Worm (Caenorhabditis elegans) whole organism, L1 larva: ENCODE measurements around the gene haly-1.

ENCODE experiments used
- C04F5.9 ChIP-seq: sonication (generic microtip); optimal IDR thresholded peaks from 2 replicates; lab custom pipeline; 2016; ENCODE audit warnings: missing genetic modification characterization, missing compliant biosample characterization
- C16A3.4 ChIP-seq: fragments of 150-350 bp; optimal IDR thresholded peaks from 2 replicates; lab custom pipeline; 2014; ENCODE audit warnings: missing biosample characterization, missing genetic modification characterization
- F16B12.6 ChIP-seq: fragments of 150-350 bp; optimal IDR thresholded peaks from 2 replicates; lab custom pipeline; 2014; ENCODE audit warnings: missing biosample characterization, missing genetic modification characterization
- aha-1 ChIP-seq: fragments of 150-350 bp; optimal IDR thresholded peaks from 2 replicates; lab custom pipeline; 2014; ENCODE audit warnings: missing biosample characterization, missing genetic modification characterization
- aly-2 ChIP-seq: fragments of 150-350 bp; optimal IDR thresholded peaks from 2 replicates; lab custom pipeline; 2014; ENCODE audit warnings: missing biosample characterization, missing genetic modification characterization
- blmp-1 ChIP-seq: fragments of 150-350 bp; optimal IDR thresholded peaks from 2 replicates; lab custom pipeline; 2014; ENCODE audit warnings: missing biosample characterization, missing genetic modification characterization
- ceh-8 ChIP-seq: fragments of 200-800 bp; sonication (Bioruptor generic); optimal IDR thresholded peaks from 2 replicates; lab custom pipeline; 2018; ENCODE audit warnings: mild to moderate bottlenecking, missing genetic modification characterization, moderate library complexity, missing compliant biosample characterization
- dpl-1 ChIP-seq, 3 experiments: fragments of 150-350 bp in 2 of 3; sonication (generic microtip) in 1 of 3; optimal IDR thresholded peaks; 2 replicates each; lab custom pipeline; 2014 to 2017; ENCODE audit warnings: missing biosample characterization in 3 of 3, missing genetic modification characterization in 3 of 3, missing genetic modification reagents in 3 of 3
- dsc-1 ChIP-seq: sonication (generic microtip); optimal IDR thresholded peaks from 2 replicates; lab custom pipeline; 2016; ENCODE audit warnings: mild to moderate bottlenecking, missing genetic modification characterization, missing compliant biosample characterization
- efl-1 ChIP-seq, 4 experiments: fragments of 150-350 bp; optimal IDR thresholded peaks in 3 of 4; peaks in 1 of 4; 1 replicate in 1 of 4; 2 replicates in 3 of 4; lab custom pipeline; 2014; ENCODE audit warnings: missing biosample characterization in 2 of 4, missing genetic modification characterization in 2 of 4, missing genetic modification reagents in 2 of 4
- egl-27 ChIP-seq, 2 experiments: fragments of 150-350 bp in 1 of 2; sonication (generic microtip); optimal IDR thresholded peaks; 3 replicates each; lab custom pipeline; 2017 to 2018; ENCODE audit warnings: missing biosample characterization in 2 of 2, missing genetic modification characterization in 2 of 2, missing genetic modification reagents in 2 of 2
- elt-2 ChIP-seq: sonication (generic microtip); optimal IDR thresholded peaks from 2 replicates; lab custom pipeline; 2016; ENCODE audit warnings: missing genetic modification characterization, mild to moderate bottlenecking, inconsistent platforms, missing compliant biosample characterization, missing genetic modification reagents
- fkh-10 ChIP-seq: sonication (generic microtip); optimal IDR thresholded peaks from 2 replicates; lab custom pipeline; 2017; ENCODE audit warnings: missing biosample characterization, missing genetic modification reagents, missing genetic modification characterization
- fos-1 ChIP-seq: fragments of 150-350 bp; optimal IDR thresholded peaks from 2 replicates; lab custom pipeline; 2014; ENCODE audit warnings: missing biosample characterization, missing genetic modification characterization
- hlh-17 ChIP-seq: fragments of 200-800 bp; sonication (Bioruptor generic); optimal IDR thresholded peaks from 2 replicates; lab custom pipeline; 2018; ENCODE audit warnings: missing genetic modification characterization, mild to moderate bottlenecking, missing compliant biosample characterization, moderate library complexity, borderline replicate concordance
- hlh-4 ChIP-seq: sonication (generic microtip); optimal IDR thresholded peaks from 2 replicates; lab custom pipeline; 2016; ENCODE audit warnings: mild to moderate bottlenecking, missing genetic modification characterization, missing compliant biosample characterization
- hpl-2 ChIP-seq: fragments of 150-350 bp; optimal IDR thresholded peaks from 2 replicates; lab custom pipeline; 2014; ENCODE audit warnings: missing biosample characterization, missing genetic modification reagents, missing genetic modification characterization
- isw-1 ChIP-seq: fragments of 200-800 bp; sonication (Bioruptor generic); IDR thresholded peaks from 2 replicates; pipeline ENCODE4 v1.3.6; 2022; ENCODE audit warnings: missing genetic modification characterization, missing compliant biosample characterization
- lin-14 ChIP-seq: fragments of 200-800 bp; sonication (Bioruptor generic); optimal IDR thresholded peaks from 2 replicates; lab custom pipeline; 2018; ENCODE audit warnings: mild to moderate bottlenecking, missing genetic modification characterization, moderate library complexity, missing compliant biosample characterization
- lin-15B ChIP-seq: fragments of 150-350 bp; sonication (generic microtip); optimal IDR thresholded peaks from 3 replicates; lab custom pipeline; 2014; ENCODE audit warnings: missing biosample characterization, missing genetic modification characterization
- lin-35 ChIP-seq, 2 experiments: fragments of 150-350 bp; optimal IDR thresholded peaks; 2 replicates each; lab custom pipeline; 2014; ENCODE audit warnings: missing biosample characterization in 2 of 2, missing genetic modification characterization in 2 of 2, missing genetic modification reagents in 2 of 2
- lin-39 ChIP-seq: fragments of 150-350 bp; optimal IDR thresholded peaks from 2 replicates; lab custom pipeline; 2014; ENCODE audit warnings: missing biosample characterization, missing genetic modification reagents, missing genetic modification characterization
- mdl-1 ChIP-seq, 2 experiments: fragments of 150-350 bp; optimal IDR thresholded peaks; 2 replicates each; lab custom pipeline; 2014 to 2017; ENCODE audit warnings: missing biosample characterization in 2 of 2, missing genetic modification characterization in 2 of 2, inconsistent platforms in 1 of 2
- nhr-12 ChIP-seq: sonication (generic microtip); optimal IDR thresholded peaks from 2 replicates; lab custom pipeline; 2017; ENCODE audit warnings: missing biosample characterization, missing genetic modification characterization
- nhr-20 ChIP-seq: sonication (generic microtip); optimal IDR thresholded peaks from 2 replicates; lab custom pipeline; 2016; ENCODE audit warnings: mild to moderate bottlenecking, missing genetic modification characterization, missing compliant biosample characterization
- nhr-76 ChIP-seq: sonication (generic microtip); optimal IDR thresholded peaks from 2 replicates; lab custom pipeline; 2017; ENCODE audit warnings: missing biosample characterization, missing genetic modification characterization
- nhr-77 ChIP-seq: fragments of 150-350 bp; optimal IDR thresholded peaks from 2 replicates; lab custom pipeline; 2014; ENCODE audit warnings: missing biosample characterization, missing genetic modification characterization
- nhr-85 ChIP-seq: sonication (generic microtip); peaks from one replicate; lab custom pipeline; 2016; ENCODE audit warnings: missing genetic modification characterization, inconsistent platforms, missing compliant biosample characterization
- pag-3 ChIP-seq: sonication (generic microtip); optimal IDR thresholded peaks from 2 replicates; lab custom pipeline; 2017; ENCODE audit warnings: missing genetic modification characterization, mild to moderate bottlenecking, missing compliant biosample characterization, antibody characterized with exemption, borderline replicate concordance; ENCODE audit not compliant: insufficient read depth
- pqm-1 ChIP-seq: sonication (generic microtip); optimal IDR thresholded peaks from 3 replicates; lab custom pipeline; 2017; ENCODE audit warnings: missing biosample characterization, missing genetic modification characterization
- snpc-4 ChIP-seq: fragments of 150-350 bp; optimal IDR thresholded peaks from 2 replicates; lab custom pipeline; 2014; ENCODE audit warnings: missing biosample characterization, missing genetic modification characterization
- snu-23 ChIP-seq: sonication (generic microtip); optimal IDR thresholded peaks from 2 replicates; lab custom pipeline; 2016; ENCODE audit warnings: missing genetic modification characterization, missing compliant biosample characterization
- tlp-1 ChIP-seq: fragments of 150-350 bp; optimal IDR thresholded peaks from 2 replicates; lab custom pipeline; 2014; ENCODE audit warnings: missing biosample characterization, missing genetic modification characterization
- unc-62 ChIP-seq: fragments of 150-350 bp; optimal IDR thresholded peaks from 2 replicates; lab custom pipeline; 2014; ENCODE audit warnings: missing biosample characterization, missing genetic modification reagents, missing genetic modification characterization
- vab-15 ChIP-seq: sonication (generic microtip); optimal IDR thresholded peaks from 2 replicates; lab custom pipeline; 2017; ENCODE audit warnings: missing genotype, mild to moderate bottlenecking, missing genetic modification characterization, missing compliant biosample characterization
- zag-1 ChIP-seq: fragments of 150-350 bp; optimal IDR thresholded peaks from 2 replicates; lab custom pipeline; 2014; ENCODE audit warnings: missing biosample characterization, missing genetic modification characterization

The haly-1 gene

DNA sequence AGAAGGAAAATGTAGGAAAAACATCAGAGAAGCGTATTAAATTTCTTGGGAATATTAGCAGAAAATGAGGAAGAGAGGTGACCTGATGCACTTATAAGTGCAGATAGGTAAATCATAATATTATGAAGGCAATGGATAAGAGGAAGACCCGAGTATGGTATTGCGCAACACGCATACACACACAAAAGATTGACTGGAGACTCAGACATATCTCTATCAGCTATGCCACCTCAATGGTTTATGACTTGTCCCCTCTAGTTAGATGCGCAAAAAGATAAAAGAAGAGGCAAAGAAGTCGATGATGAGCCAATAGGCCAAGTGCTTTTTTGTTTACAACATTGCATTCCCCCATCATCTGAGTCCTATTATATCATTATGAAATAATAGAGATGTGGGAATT, 35.7 kb upstream of the haly-1 start:
- TF ChIP-seq lin-14 (GFP tag; lab: Kevin White, UChicago) (peak; percentile 1), hpl-2 (GFP tag; lab: Kevin White, UChicago) (no peak)

- peak; percentile 1 for TF ChIP-seq nhr-20
- peak in 1 of 2 experiments; percentile 12 for TF ChIP-seq lin-35 (GFP tag; optimal IDR thresholded peaks at IDR 0.05; lab: Kevin White, UChicago)
- TF ChIP-seq lin-14 (GFP tag; lab: Kevin White, UChicago) = peak; percentile 46
- peak; percentile 66 for TF ChIP-seq blmp-1 (tag; lab: Kevin White, UChicago)
- peak; percentile 58 for TF ChIP-seq elt-2 (tag; lab: Kevin White, UChicago)
- TF ChIP-seq C04F5.9 (tag; lab: Kevin White, UChicago) = no peak
- no peak for TF ChIP-seq F16B12.6 (tag; lab: Kevin White, UChicago)
- TF ChIP-seq pqm-1 (tag; lab: Kevin White, UChicago) = peak; percentile 37
- no peak for TF ChIP-seq nhr-77 (tag; lab: Kevin White, UChicago)
Observed at ce11 chrX:10928948-10929563, 32.7 kb upstream of the haly-1 start, which contains the start of gene dgn-1. TSS of gene dgn-1 (minus strand) at chrX:10928998.

DNA sequence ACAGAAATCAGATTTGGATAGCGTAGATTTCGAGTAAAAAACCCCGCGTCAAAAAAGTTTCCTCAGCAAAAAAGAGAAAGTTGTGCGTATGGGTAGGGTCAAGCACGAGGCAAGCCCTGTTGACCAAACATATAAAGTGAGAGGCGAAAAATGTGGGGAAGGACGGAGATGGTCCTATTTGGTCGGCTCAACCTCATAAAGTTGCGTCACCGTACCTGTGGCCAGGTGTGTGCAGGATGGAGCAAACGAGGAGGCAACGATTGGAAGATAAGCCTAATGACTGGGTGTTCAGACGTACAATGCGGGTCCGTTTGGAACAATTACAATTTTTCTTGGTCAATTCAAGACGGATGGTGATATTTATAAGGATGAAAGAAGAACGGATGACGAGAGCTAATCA, 30.7 kb upstream of the haly-1 start:
- TF ChIP-seq unc-62 (GFP tag; lab: Kevin White, UChicago) = no peak

- TF ChIP-seq nhr-20 = no peak
- no peak for TF ChIP-seq blmp-1 (tag; lab: Kevin White, UChicago)
- TF ChIP-seq hlh-17 (GFP tag; lab: Kevin White, UChicago) = no peak
- no peak for TF ChIP-seq aha-1 (tag; lab: Kevin White, UChicago)
- no peak for TF ChIP-seq dsc-1 (tag; lab: Kevin White, UChicago)
- no peak for TF ChIP-seq tlp-1 (tag; lab: Kevin White, UChicago)
- no peak for TF ChIP-seq aly-2 (tag; lab: Kevin White, UChicago)
- no peak for TF ChIP-seq fos-1 (tag; lab: Kevin White, UChicago)
- TF ChIP-seq snu-23 = no peak
- TF ChIP-seq, all 84 proteins: peak for 0
Observed at ce11 chrX:10924031-10924430, 27.6 kb upstream of the haly-1 start.

ce11 chrX:10919613-10920012, 23.2 kb upstream of the haly-1 start, which contains the start of gene nstp-9:
TSS of gene nstp-9 (minus strand) at chrX:10919713.
- no peak for TF ChIP-seq efl-1 (optimal IDR thresholded peaks at IDR 0.05; lab: Kevin White, UChicago)
- peak in 1 of 2 experiments; percentile 12 for TF ChIP-seq efl-1 (GFP tag; optimal IDR thresholded peaks at IDR 0.05 in 1 of 2; lab: Kevin White, UChicago)
- peak; percentile 81 for TF ChIP-seq hlh-4 (tag; lab: Kevin White, UChicago)
- TF ChIP-seq lin-15B = no peak

DNA sequence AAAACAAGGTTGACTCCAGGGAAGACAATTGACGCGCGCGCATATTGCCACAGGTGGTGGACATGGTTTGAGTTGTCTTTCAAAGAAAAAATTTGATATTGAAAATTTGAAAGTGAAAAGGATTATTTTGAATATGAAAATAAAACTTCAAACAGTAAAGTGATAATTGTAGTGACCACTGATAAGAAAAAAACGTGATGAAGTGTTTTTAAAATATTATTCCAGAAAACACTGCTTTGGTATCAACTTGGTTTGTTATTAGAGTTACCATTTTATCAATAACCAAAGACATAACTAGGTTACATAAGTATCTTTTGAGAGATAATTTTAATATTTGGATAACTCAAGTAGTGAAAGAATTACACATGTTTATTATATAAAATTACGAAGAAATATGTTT, 19.8 kb upstream of the haly-1 start:
- TF ChIP-seq elt-2 (tag; lab: Kevin White, UChicago) = peak; percentile 43
- no peak for TF ChIP-seq egl-27 (tag; optimal IDR thresholded peaks at IDR 0.05; lab: Kevin White, UChicago)
- no peak for TF ChIP-seq pag-3 (tag; lab: Kevin White, UChicago)
- TF ChIP-seq lin-39 (tag; lab: Kevin White, UChicago) = no peak
- no peak for TF ChIP-seq ceh-8 (GFP tag; lab: Kevin White, UChicago)

DNA sequence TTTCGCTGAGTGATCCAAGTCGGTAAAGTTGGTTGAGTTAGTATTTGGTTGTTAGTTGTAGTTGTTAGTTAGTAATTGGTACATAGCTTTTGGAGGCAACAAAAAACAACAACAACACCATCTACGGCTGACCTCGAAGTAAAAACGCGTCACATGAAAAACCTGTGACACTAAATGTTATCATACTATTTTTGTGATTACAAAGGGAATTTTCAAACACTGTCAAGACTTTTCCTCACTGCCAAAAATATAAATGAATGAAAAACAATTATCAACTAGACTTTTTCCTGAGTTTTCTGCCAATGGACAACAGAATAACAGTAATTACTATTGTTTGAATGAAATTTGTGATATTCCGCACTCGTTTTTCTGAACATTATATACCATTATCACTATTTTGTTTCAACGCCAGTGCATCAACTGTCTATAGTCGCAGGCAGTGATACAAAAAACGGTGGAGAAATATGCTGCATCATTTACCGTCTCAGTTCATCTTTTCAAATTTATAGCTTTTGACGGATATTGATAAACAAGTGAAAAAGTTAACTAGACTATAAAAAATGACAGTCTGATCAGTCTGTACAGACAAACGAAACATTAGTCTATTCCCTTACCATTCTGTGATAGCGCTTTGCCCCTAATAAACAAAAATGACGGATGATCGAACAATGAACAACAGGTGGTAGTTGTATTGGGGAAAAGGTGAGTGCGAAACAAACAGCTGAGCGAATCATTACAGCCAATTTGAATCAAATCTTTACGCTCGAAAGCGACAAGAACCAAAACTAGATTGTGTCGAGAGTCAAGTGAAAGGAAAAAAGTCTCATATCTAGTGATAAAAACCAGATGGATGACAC, 18.3 kb upstream of the haly-1 start:
- TF ChIP-seq blmp-1 (tag; lab: Kevin White, UChicago) = peak; percentile 12
- no peak for TF ChIP-seq nhr-76 (tag; lab: Kevin White, UChicago)
- no peak for TF ChIP-seq snpc-4 (tag; lab: Kevin White, UChicago)
- TF ChIP-seq lin-15B = no peak
- no peak for TF ChIP-seq isw-1 (GFP tag; lab: Robert Waterston, UW)
- no peak for TF ChIP-seq dpl-1 (GFP tag; optimal IDR thresholded peaks at IDR 0.05; lab: Kevin White, UChicago)
- no peak for TF ChIP-seq nhr-12 (tag; lab: Kevin White, UChicago)
- TF ChIP-seq lin-14 (GFP tag; lab: Kevin White, UChicago) = peak; percentile 26
- no peak for TF ChIP-seq fkh-10
- no peak for TF ChIP-seq dsc-1 (tag; lab: Kevin White, UChicago)
- no peak for TF ChIP-seq egl-27 (tag; optimal IDR thresholded peaks at IDR 0.05; lab: Kevin White, UChicago)
- TF ChIP-seq mdl-1 (tag; optimal IDR thresholded peaks at IDR 0.05; lab: Kevin White, UChicago) = no peak
- TF ChIP-seq C16A3.4 (tag; lab: Kevin White, UChicago) = no peak
- TF ChIP-seq elt-2 (tag; lab: Kevin White, UChicago) = peak; percentile 66
- no peak for TF ChIP-seq vab-15 (tag; lab: Kevin White, UChicago)
- TF ChIP-seq nhr-20 = peak; percentile 53
- TF ChIP-seq lin-35 (GFP tag; optimal IDR thresholded peaks at IDR 0.05; lab: Kevin White, UChicago) = peak in 1 of 2 experiments; percentile 17
- no peak for TF ChIP-seq zag-1
- TF ChIP-seq nhr-85 (tag; lab: Kevin White, UChicago) = peak; percentile 83
